Worm (Caenorhabditis elegans) whole organism, early embryonic: Measurements from ENCODE around the gene rme-6.

Source experiments
- B0310.2 ChIP-seq: sonication (generic microtip); optimal IDR thresholded peaks from 2 replicates; lab custom pipeline; 2016; ENCODE audit warnings: mild to moderate bottlenecking, missing genetic modification characterization, missing compliant biosample characterization
- F13C5.2 ChIP-seq: sonication (generic microtip); optimal IDR thresholded peaks from 2 replicates; lab custom pipeline; 2017; ENCODE audit warnings: mild to moderate bottlenecking, missing genetic modification characterization, inconsistent platforms, missing compliant biosample characterization
- aly-1 ChIP-seq: sonication (generic microtip); optimal IDR thresholded peaks from 2 replicates; lab custom pipeline; 2016; ENCODE audit warnings: missing genetic modification characterization, missing compliant biosample characterization
- ama-1 ChIP-seq: fragments of 150-350 bp; optimal IDR thresholded peaks from 2 replicates; lab custom pipeline; 2014
- ceh-13 ChIP-seq: fragments of 200-800 bp; sonication (Bioruptor generic); optimal IDR thresholded peaks from 2 replicates; lab custom pipeline; 2018; ENCODE audit warnings: mild to moderate bottlenecking, missing genetic modification characterization, missing compliant biosample characterization
- ceh-36 ChIP-seq: sonication (generic microtip); optimal IDR thresholded peaks from 2 replicates; lab custom pipeline; 2016; ENCODE audit warnings: missing genetic modification characterization, inconsistent platforms, missing compliant biosample characterization
- ets-7 ChIP-seq: sonication (generic microtip); optimal IDR thresholded peaks from 2 replicates; lab custom pipeline; 2016; ENCODE audit warnings: missing genotype, missing genetic modification characterization, missing compliant biosample characterization
- flt-1 ChIP-seq: fragments of 200-800 bp; sonication (Bioruptor generic); IDR thresholded peaks from 2 replicates; pipeline ENCODE4 v1.3.6; 2022; ENCODE audit warnings: missing genetic modification characterization, missing compliant biosample characterization
- hmbx-1 ChIP-seq: sonication (generic microtip); optimal IDR thresholded peaks from 2 replicates; lab custom pipeline; 2016; ENCODE audit warnings: mild to moderate bottlenecking, missing genetic modification characterization, missing compliant biosample characterization
- hmg-4 ChIP-seq: fragments of 200-800 bp; sonication (Bioruptor generic); optimal IDR thresholded peaks from 2 replicates; lab custom pipeline; 2018; ENCODE audit warnings: mild to moderate bottlenecking, missing genetic modification characterization, missing compliant biosample characterization
- hnd-1 ChIP-seq: sonication (generic microtip); optimal IDR thresholded peaks from 2 replicates; lab custom pipeline; 2016; ENCODE audit warnings: missing genetic modification characterization, missing compliant biosample characterization
- pes-1 ChIP-seq: fragments of 200-800 bp; sonication (Bioruptor generic); IDR thresholded peaks from 2 replicates; pipeline ENCODE4 v1.3.6; 2022; ENCODE audit warnings: missing genetic modification reagents, missing genetic modification characterization, missing compliant biosample characterization
- scrt-1 ChIP-seq: fragments of 200-800 bp; sonication (Bioruptor generic); IDR thresholded peaks from 2 replicates; pipeline ENCODE4 v1.3.6; 2022; ENCODE audit warnings: missing genetic modification characterization, missing compliant biosample characterization
- sea-1 ChIP-seq: fragments of 200-800 bp; sonication (Bioruptor generic); conservative IDR thresholded peaks from 2 replicates; pipeline ENCODE4 v1.3.6; 2022; ENCODE audit warnings: missing genetic modification characterization, missing compliant biosample characterization
- tbx-11 ChIP-seq: fragments of 200-800 bp; sonication (Bioruptor generic); IDR thresholded peaks from 2 replicates; pipeline ENCODE4 v1.3.6; 2022; ENCODE audit warnings: missing genetic modification characterization, missing compliant biosample characterization
- tbx-37 ChIP-seq: fragments of 200-800 bp; sonication (Bioruptor generic); conservative IDR thresholded peaks from 2 replicates; pipeline ENCODE4 v1.3.6; 2022; ENCODE audit warnings: missing genetic modification reagents, missing genetic modification characterization, missing compliant biosample characterization
- tra-4 ChIP-seq: sonication (generic microtip); optimal IDR thresholded peaks from 2 replicates; lab custom pipeline; 2017; ENCODE audit warnings: missing genetic modification characterization, missing compliant biosample characterization

The rme-6 gene

DNA sequence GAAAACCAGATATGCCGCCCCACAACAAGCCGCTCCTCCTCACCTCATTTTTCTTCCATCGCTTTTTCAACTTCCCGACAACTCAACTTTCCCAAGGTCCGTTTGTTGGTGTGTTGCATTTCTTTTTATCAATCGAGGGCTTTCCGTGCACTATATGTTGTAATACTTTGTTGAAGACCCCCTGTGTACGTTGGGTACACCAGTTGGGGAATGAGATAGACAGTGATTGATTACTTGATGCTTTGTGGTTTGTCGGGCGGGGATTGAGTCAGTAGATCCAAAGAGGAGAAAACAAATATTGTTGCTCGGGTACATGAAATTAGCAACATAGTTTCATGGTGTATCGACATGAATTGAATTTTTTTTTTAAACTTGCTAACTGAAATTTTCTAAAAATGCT is 11.9 kb downstream of the rme-6 start:
- no peak for TF ChIP-seq sea-1 (GFP tag; lab: Robert Waterston, UW)
- no peak for TF ChIP-seq tbx-37 (GFP tag; lab: Robert Waterston, UW)
- no peak for TF ChIP-seq ama-1 (lab: Kevin White, UChicago)
- TF ChIP-seq B0310.2 = no peak
- TF ChIP-seq scrt-1 (GFP tag; lab: Robert Waterston, UW) = no peak
- no peak for TF ChIP-seq ceh-13 (GFP tag; lab: Kevin White, UChicago)
- no peak for TF ChIP-seq tra-4 (tag; lab: Kevin White, UChicago)
- no peak for TF ChIP-seq tbx-11 (GFP tag; lab: Robert Waterston, UW)
- no peak for TF ChIP-seq aly-1
- no peak for TF ChIP-seq pes-1 (GFP tag; lab: Robert Waterston, UW)

DNA sequence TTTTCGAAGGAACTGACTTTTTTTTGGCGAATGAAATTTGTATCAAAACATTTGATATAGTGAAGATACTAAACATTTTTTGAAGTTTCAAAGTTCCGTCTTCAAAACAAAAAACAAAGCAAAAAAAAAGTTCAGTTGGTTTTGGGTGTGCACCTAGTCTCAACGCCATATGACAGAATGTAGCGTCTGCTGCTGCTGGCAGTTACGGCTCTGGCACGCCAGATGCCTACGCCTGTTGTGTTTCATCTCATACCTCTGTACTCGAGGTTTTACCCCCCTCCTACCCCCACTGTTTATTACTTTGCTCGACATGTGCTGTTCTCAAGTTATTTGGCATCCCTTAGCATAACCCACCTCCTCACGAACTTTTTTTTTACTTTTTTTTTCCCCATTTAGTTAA is 13.8 kb downstream of the rme-6 start:
- TF ChIP-seq ceh-36 (tag; lab: Kevin White, UChicago) = no peak
- no peak for TF ChIP-seq ets-7 (tag; lab: Kevin White, UChicago)
- TF ChIP-seq ceh-13 (GFP tag; lab: Kevin White, UChicago) = no peak
- no peak for TF ChIP-seq B0310.2
- no peak for TF ChIP-seq F13C5.2
- no peak for TF ChIP-seq hnd-1 (tag; lab: Kevin White, UChicago)
- TF ChIP-seq tbx-37 (GFP tag; lab: Robert Waterston, UW) = no peak
- no peak for TF ChIP-seq scrt-1 (GFP tag; lab: Robert Waterston, UW)
- no peak for TF ChIP-seq flt-1 (GFP tag; lab: Robert Waterston, UW)
- TF ChIP-seq hmg-4 (GFP tag; lab: Kevin White, UChicago) = no peak
- TF ChIP-seq pes-1 (GFP tag; lab: Robert Waterston, UW) = no peak
- no peak for TF ChIP-seq hmbx-1
- no peak for TF ChIP-seq aly-1
- TF ChIP-seq tra-4 (tag; lab: Kevin White, UChicago) = no peak

DNA sequence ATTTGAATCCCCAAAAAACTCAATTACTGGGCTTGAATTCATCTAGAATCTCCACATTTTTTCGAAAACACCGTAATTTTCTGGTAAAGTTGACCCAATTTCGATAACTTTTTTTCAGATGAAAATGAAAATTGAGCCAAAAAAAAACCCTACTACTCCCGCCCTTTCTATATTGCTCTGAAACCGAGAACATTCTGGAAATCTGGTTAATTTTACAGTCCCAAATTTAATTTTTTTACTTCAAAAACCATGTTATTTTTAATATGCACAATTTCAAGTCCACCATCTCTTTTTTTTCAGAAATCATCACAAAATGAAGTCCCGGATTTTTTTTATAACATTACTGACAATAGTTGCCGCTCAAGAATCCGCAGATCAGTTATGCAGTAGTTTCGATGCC is 14.7 kb downstream of the rme-6 start, which contains the start of gene C05D9.3:
Gene C05D9.3 (plus strand): TSS at position 301 of the 400 bp plus-strand sequence.
- TF ChIP-seq sea-1 (GFP tag; lab: Robert Waterston, UW) (no peak), tbx-37 (GFP tag; lab: Robert Waterston, UW) (no peak), ets-7 (tag; lab: Kevin White, UChicago) (no peak), ama-1 (lab: Kevin White, UChicago) (no peak), hmg-4 (GFP tag; lab: Kevin White, UChicago) (no peak), pes-1 (GFP tag; lab: Robert Waterston, UW) (no peak), hmbx-1 (no peak), aly-1 (no peak), hnd-1 (tag; lab: Kevin White, UChicago) (no peak), scrt-1 (GFP tag; lab: Robert Waterston, UW) (no peak), ceh-36 (tag; lab: Kevin White, UChicago) (no peak), tbx-11 (GFP tag; lab: Robert Waterston, UW) (no peak)

DNA sequence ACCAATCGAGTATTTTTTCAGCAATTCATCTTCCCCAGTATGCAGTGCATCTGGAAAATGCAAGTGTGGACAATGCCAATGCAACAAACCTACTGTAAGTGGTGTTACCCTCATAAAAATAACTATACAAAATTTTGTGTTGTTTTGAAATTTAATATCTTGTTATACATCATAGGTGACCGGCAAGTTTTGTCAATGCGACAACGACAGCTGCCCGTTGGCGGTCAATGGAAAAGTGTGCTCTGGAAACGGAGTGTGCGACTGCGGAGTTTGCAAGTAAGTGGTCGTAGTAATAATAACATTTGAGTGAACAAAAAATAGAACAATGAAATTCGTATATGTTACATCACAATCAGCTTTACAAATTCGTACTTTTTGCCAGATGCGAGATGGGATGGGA is 18.3 kb downstream of the rme-6 start:
- TF ChIP-seq tbx-11 (GFP tag; lab: Robert Waterston, UW) (no peak), hnd-1 (tag; lab: Kevin White, UChicago) (no peak), flt-1 (GFP tag; lab: Robert Waterston, UW) (no peak), scrt-1 (GFP tag; lab: Robert Waterston, UW) (no peak), B0310.2 (no peak), aly-1 (no peak), ceh-13 (GFP tag; lab: Kevin White, UChicago) (no peak)

DNA sequence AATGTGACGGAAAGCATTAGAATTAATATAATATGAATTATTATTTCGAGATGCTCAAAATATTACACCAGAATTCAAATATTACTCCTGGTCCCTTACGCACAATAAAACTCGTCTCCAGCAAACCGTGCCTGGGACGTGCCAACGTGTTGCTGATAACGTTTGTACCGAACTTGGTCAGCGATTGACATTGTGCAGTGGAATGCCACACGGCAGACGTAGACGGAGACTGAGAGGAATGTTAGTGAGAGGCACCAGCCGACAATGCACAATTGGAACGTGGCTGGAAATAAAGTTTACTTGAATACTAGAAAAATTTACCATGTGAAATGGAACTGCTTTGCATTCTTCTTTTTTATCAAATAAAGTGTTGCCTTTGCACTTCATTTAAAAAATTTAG is 20.3 kb downstream of the rme-6 start:
- TF ChIP-seq F13C5.2 (no peak), tra-4 (tag; lab: Kevin White, UChicago) (no peak), ets-7 (tag; lab: Kevin White, UChicago) (no peak), ceh-13 (GFP tag; lab: Kevin White, UChicago) (no peak), hnd-1 (tag; lab: Kevin White, UChicago) (no peak), B0310.2 (no peak), aly-1 (no peak), flt-1 (GFP tag; lab: Robert Waterston, UW) (no peak), tbx-37 (GFP tag; lab: Robert Waterston, UW) (no peak), ceh-36 (tag; lab: Kevin White, UChicago) (no peak)

DNA sequence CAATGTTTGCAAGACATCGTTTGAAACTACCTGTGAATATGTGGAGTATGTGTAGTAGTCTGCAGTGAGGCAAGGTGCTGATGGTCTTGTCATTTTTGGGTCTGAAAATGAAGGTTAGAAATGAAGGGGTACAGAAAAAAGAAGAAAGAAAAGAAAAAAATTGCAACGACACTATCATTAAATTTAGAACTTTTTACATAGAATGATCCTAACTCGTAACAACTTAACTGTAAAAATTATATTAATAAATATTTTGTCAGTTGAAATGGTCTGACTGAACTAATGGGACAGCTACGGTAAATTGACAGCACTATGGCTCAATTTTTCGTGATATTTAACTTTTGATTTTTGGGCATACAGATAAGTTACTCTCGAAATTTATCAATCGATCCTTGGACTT is 22.4 kb downstream of the rme-6 start, which contains the start of gene C05D9.7:
Gene C05D9.7 (minus strand): TSS at position 101 of the 400 bp plus-strand sequence.
- TF ChIP-seq pes-1 (GFP tag; lab: Robert Waterston, UW) = no peak
- no peak for TF ChIP-seq hnd-1 (tag; lab: Kevin White, UChicago)
- no peak for TF ChIP-seq tbx-11 (GFP tag; lab: Robert Waterston, UW)
- no peak for TF ChIP-seq tbx-37 (GFP tag; lab: Robert Waterston, UW)
- TF ChIP-seq sea-1 (GFP tag; lab: Robert Waterston, UW) = no peak
- TF ChIP-seq aly-1 = no peak
- no peak for TF ChIP-seq B0310.2
- TF ChIP-seq ceh-13 (GFP tag; lab: Kevin White, UChicago) = no peak
- no peak for TF ChIP-seq F13C5.2
- TF ChIP-seq scrt-1 (GFP tag; lab: Robert Waterston, UW) = no peak
- TF ChIP-seq flt-1 (GFP tag; lab: Robert Waterston, UW) = no peak
- TF ChIP-seq tra-4 (tag; lab: Kevin White, UChicago) = no peak

DNA sequence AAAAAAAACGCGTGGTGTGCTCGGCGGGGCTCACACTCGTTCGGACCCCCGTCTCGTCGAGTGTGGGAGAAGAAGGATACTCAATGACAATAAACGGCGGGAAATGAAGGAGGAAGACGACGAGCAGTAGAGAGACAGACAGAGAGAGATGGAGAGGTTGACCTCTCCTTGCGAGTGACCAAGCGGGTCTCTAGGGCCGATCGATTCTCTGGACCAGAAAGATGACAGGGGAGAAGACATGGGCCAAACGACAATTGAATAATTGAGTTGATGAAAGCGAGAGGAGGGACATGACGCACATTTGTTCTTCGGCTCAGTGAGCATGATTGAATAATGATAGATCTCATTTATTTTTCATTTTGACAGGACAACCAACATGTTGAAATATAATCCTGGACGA is 23.4 kb downstream of the rme-6 start:
- TF ChIP-seq pes-1 (GFP tag; lab: Robert Waterston, UW) (no peak), flt-1 (GFP tag; lab: Robert Waterston, UW) (peak; percentile 19; the same call in 1 of the 2 replicates), hmg-4 (GFP tag; lab: Kevin White, UChicago) (peak; percentile 76), scrt-1 (GFP tag; lab: Robert Waterston, UW) (0 out of 2 replicates have a peak, but pooled peaks have one; percentile 49), B0310.2 (no peak), F13C5.2 (peak; percentile 54), tbx-37 (GFP tag; lab: Robert Waterston, UW) (no peak), aly-1 (peak; percentile 72)

DNA sequence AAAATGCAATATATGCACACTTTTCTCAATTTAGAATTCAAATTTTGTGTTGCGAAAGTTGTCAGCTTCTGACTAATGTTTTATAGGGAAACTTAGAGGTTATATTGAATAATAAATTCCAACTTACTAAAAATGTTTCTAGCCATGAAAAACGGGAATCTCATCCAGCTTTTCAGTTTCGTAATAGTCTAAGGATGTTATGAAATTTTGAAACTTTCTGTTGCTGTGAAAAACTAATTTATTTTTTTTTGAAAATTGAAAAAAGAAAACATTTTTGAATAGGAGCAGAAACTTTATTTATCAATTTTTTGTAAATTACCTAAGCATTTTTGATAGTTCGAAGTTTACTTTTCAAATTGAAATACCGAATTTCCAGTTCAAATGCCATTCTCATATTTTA is 24.6 kb downstream of the rme-6 start:
- TF ChIP-seq scrt-1 (GFP tag; lab: Robert Waterston, UW) (no peak), tbx-37 (GFP tag; lab: Robert Waterston, UW) (no peak), tbx-11 (GFP tag; lab: Robert Waterston, UW) (no peak), ama-1 (lab: Kevin White, UChicago) (no peak), hnd-1 (tag; lab: Kevin White, UChicago) (no peak), B0310.2 (no peak), ceh-36 (tag; lab: Kevin White, UChicago) (no peak), sea-1 (GFP tag; lab: Robert Waterston, UW) (no peak), F13C5.2 (no peak), hmbx-1 (no peak), pes-1 (GFP tag; lab: Robert Waterston, UW) (no peak), ceh-13 (GFP tag; lab: Kevin White, UChicago) (no peak), hmg-4 (GFP tag; lab: Kevin White, UChicago) (no peak), flt-1 (GFP tag; lab: Robert Waterston, UW) (no peak), aly-1 (no peak), tra-4 (tag; lab: Kevin White, UChicago) (no peak), ets-7 (tag; lab: Kevin White, UChicago) (no peak)
